Worm (Caenorhabditis elegans) whole organism, L3 larva: ENCODE data around the gene F14H3.4.

ENCODE experiments used
- R02D3.7 ChIP-seq: fragments of 150-350 bp; optimal IDR thresholded peaks from 2 replicates; lab custom pipeline; 2014; ENCODE audit warnings: missing biosample characterization, missing genetic modification characterization
- aly-2 ChIP-seq: fragments of 150-350 bp; optimal IDR thresholded peaks from 2 replicates; lab custom pipeline; 2014; ENCODE audit warnings: missing biosample characterization, missing genetic modification characterization
- ama-1 ChIP-seq: fragments of 150-350 bp; optimal IDR thresholded peaks from 2 replicates; lab custom pipeline; 2018
- ceh-82 ChIP-seq: fragments of 150-350 bp; optimal IDR thresholded peaks from 2 replicates; lab custom pipeline; 2014; ENCODE audit warnings: missing biosample characterization, missing genetic modification characterization
- fkh-10 ChIP-seq: sonication (generic microtip); optimal IDR thresholded peaks from 2 replicates; lab custom pipeline; 2017; ENCODE audit warnings: missing biosample characterization, missing genetic modification reagents, missing genetic modification characterization
- fkh-2 ChIP-seq: fragments of 150-350 bp; optimal IDR thresholded peaks from 2 replicates; lab custom pipeline; 2014; ENCODE audit warnings: missing biosample characterization, missing genetic modification reagents, missing genetic modification characterization
- nhr-11 ChIP-seq: fragments of 150-350 bp; optimal IDR thresholded peaks from 2 replicates; lab custom pipeline; 2014; ENCODE audit warnings: missing biosample characterization, missing genetic modification characterization
- nhr-237 ChIP-seq: fragments of 150-350 bp; optimal IDR thresholded peaks from 2 replicates; lab custom pipeline; 2014; ENCODE audit warnings: missing biosample characterization, missing genetic modification characterization
- sea-2 ChIP-seq: fragments of 150-350 bp; sonication (generic microtip); optimal IDR thresholded peaks from 4 replicates; lab custom pipeline; 2014; ENCODE audit warnings: missing biosample characterization, missing genetic modification reagents, missing genetic modification characterization
- skn-1 ChIP-seq: fragments of 150-350 bp; optimal IDR thresholded peaks from 2 replicates; lab custom pipeline; 2014; ENCODE audit warnings: missing biosample characterization, missing genetic modification characterization
- snpc-4 ChIP-seq: fragments of 150-350 bp; optimal IDR thresholded peaks from 2 replicates; lab custom pipeline; 2014; ENCODE audit warnings: missing biosample characterization, missing genetic modification characterization
- tbx-2 ChIP-seq: sonication (generic microtip); optimal IDR thresholded peaks from 2 replicates; lab custom pipeline; 2016; ENCODE audit warnings: mild to moderate bottlenecking, missing genetic modification characterization, missing compliant biosample characterization
- unc-62 ChIP-seq: fragments of 150-350 bp; sonication (generic microtip); optimal IDR thresholded peaks from 4 replicates; lab custom pipeline; 2014; ENCODE audit warnings: missing biosample characterization, missing genetic modification reagents, missing genetic modification characterization

ce11 chrV:16047052-16047451 is 7.8 kb downstream of the F14H3.4 start:
- TF ChIP-seq skn-1 (tag; lab: Kevin White, UChicago) = no peak
- TF ChIP-seq R02D3.7 = no peak
- TF ChIP-seq unc-62 (GFP tag; lab: Kevin White, UChicago) = no peak
- no peak for TF ChIP-seq aly-2 (tag; lab: Kevin White, UChicago)
- TF ChIP-seq nhr-11 = no peak
- TF ChIP-seq nhr-237 (tag; lab: Kevin White, UChicago) = no peak
- no peak for TF ChIP-seq tbx-2 (tag; lab: Kevin White, UChicago)
- no peak for TF ChIP-seq ceh-82 (tag; lab: Kevin White, UChicago)
- TF ChIP-seq fkh-10 (GFP tag; lab: Kevin White, UChicago) = no peak
- TF ChIP-seq sea-2 (GFP tag; lab: Kevin White, UChicago) = no peak
- no peak for TF ChIP-seq ama-1 (lab: Kevin White, UChicago)
- TF ChIP-seq fkh-2 = no peak
- no peak for TF ChIP-seq snpc-4
